Fruit fly (Drosophila melanogaster) whole organism, wandering third instar larva: ENCODE data around the gene egh.

ENCODE experiments used
- Abd-B ChIP-seq: fragments of >200 bp; optimal IDR thresholded peaks from 2 replicates; lab custom pipeline; 2017; ENCODE audit warnings: missing biosample characterization, missing genetic modification characterization
- CG32264 ChIP-seq: fragments of 200-800 bp; sonication (Bioruptor generic); optimal IDR thresholded peaks from 2 replicates; lab custom pipeline; 2016; ENCODE audit warnings: missing biosample characterization, missing genetic modification characterization
- CG9705 ChIP-seq: fragments of 200-800 bp; sonication (Bioruptor generic); optimal IDR thresholded peaks from 2 replicates; lab custom pipeline; 2018; ENCODE audit warnings: missing biosample characterization, mild to moderate bottlenecking, missing genetic modification characterization
- CrebA ChIP-seq: fragments of 200-800 bp; sonication (Bioruptor generic); optimal IDR thresholded peaks from 2 replicates; lab custom pipeline; 2016; ENCODE audit warnings: missing biosample characterization, mild to moderate bottlenecking, missing genetic modification characterization, borderline replicate concordance
- Dfd ChIP-seq: fragments of >200 bp; optimal IDR thresholded peaks from 2 replicates; lab custom pipeline; 2017; ENCODE audit warnings: missing biosample characterization, missing genetic modification characterization
- Dif ChIP-seq: fragments of 200-275, 200-300 bp; sonication (Bioruptor generic); optimal IDR thresholded peaks from 2 replicates; lab custom pipeline; 2018; ENCODE audit warnings: missing biosample characterization, missing genetic modification characterization; ENCODE audit not compliant: partially characterized antibody
- GATAd ChIP-seq: sonication (Bioruptor generic); optimal IDR thresholded peaks from 2 replicates; lab custom pipeline; 2016; ENCODE audit warnings: missing biosample characterization, missing genetic modification characterization
- HLH106 ChIP-seq: fragments of 200-800 bp; optimal IDR thresholded peaks from 3 replicates; lab custom pipeline; 2019; ENCODE audit warnings: missing biosample characterization, mild to moderate bottlenecking, missing genetic modification characterization, moderate library complexity
- Hnf4 ChIP-seq: fragments of 200-800 bp; sonication (Bioruptor generic); optimal IDR thresholded peaks from 2 replicates; lab custom pipeline; 2016; ENCODE audit warnings: missing biosample characterization, mild to moderate bottlenecking, missing genetic modification characterization
- Hr78 ChIP-seq: fragments of >200 bp; optimal IDR thresholded peaks from 2 replicates; lab custom pipeline; 2017; ENCODE audit warnings: missing biosample characterization, missing genetic modification characterization
- Hr83 ChIP-seq: fragments of 200-300 bp; sonication (Bioruptor generic); optimal IDR thresholded peaks from 2 replicates; lab custom pipeline; 2016; ENCODE audit warnings: missing biosample characterization, mild to moderate bottlenecking, missing genetic modification characterization, moderate library complexity; ENCODE audit not compliant: poor library complexity, severe bottlenecking
- Jra ChIP-seq: sonication (Bioruptor generic); optimal IDR thresholded peaks from 2 replicates; lab custom pipeline; 2016; ENCODE audit warnings: missing biosample characterization, missing genetic modification characterization
- Mio ChIP-seq: sonication (Bioruptor generic); optimal IDR thresholded peaks from 2 replicates; lab custom pipeline; 2016; ENCODE audit warnings: missing biosample characterization, missing genetic modification characterization
- Myc ChIP-seq: fragments of >200 bp; optimal IDR thresholded peaks from 2 replicates; lab custom pipeline; 2017
- N ChIP-seq: fragments of >200 bp; optimal IDR thresholded peaks from 2 replicates; lab custom pipeline; 2018; ENCODE audit warnings: missing biosample characterization, missing external identifiers, missing genetic modification characterization
- OdsH ChIP-seq: fragments of 200-800 bp; sonication (Bioruptor generic); optimal IDR thresholded peaks from 2 replicates; lab custom pipeline; 2016; ENCODE audit warnings: missing biosample characterization, mild to moderate bottlenecking, missing genetic modification characterization
- Rel ChIP-seq, 2 experiments: fragments of 200-800 bp; sonication (Bioruptor generic) in 1 of 2; optimal IDR thresholded peaks; 2 replicates in 1 of 2; 3 replicates in 1 of 2; lab custom pipeline; 2016 to 2019; ENCODE audit warnings: mild to moderate bottlenecking in 2 of 2, missing biosample characterization in 2 of 2, missing genetic modification characterization in 2 of 2, moderate library complexity in 1 of 2
- Sp1 ChIP-seq: fragments of 200-800 bp; sonication (Bioruptor generic); optimal IDR thresholded peaks from 3 replicates; lab custom pipeline; 2019; ENCODE audit warnings: missing biosample characterization, mild to moderate bottlenecking, missing genetic modification characterization, moderate library complexity
- Vsx2 ChIP-seq: fragments of 200-300, 225-300 bp; sonication (Bioruptor generic); optimal IDR thresholded peaks from 2 replicates; lab custom pipeline; 2018; ENCODE audit warnings: missing biosample characterization, missing genetic modification characterization; ENCODE audit not compliant: partially characterized antibody
- br ChIP-seq: fragments of 200-800 bp; sonication (Bioruptor generic); optimal IDR thresholded peaks from 2 replicates; lab custom pipeline; 2016; ENCODE audit warnings: missing biosample characterization, missing genetic modification characterization
- brk ChIP-seq: fragments of 200-800 bp; sonication (Bioruptor generic); optimal IDR thresholded peaks from 2 replicates; lab custom pipeline; 2016; ENCODE audit warnings: missing biosample characterization, mild to moderate bottlenecking, missing genetic modification characterization
- dl ChIP-seq, 2 experiments: fragments of 175-275, 200-275 bp in 1 of 2; fragments of 200-275 bp in 1 of 2; sonication (Bioruptor generic); optimal IDR thresholded peaks; lab custom pipeline; 2018; ENCODE audit warnings: mild to moderate bottlenecking in 2 of 2, missing biosample characterization in 2 of 2, missing genetic modification characterization in 2 of 2, moderate library complexity in 2 of 2; ENCODE audit not compliant: partially characterized antibody in 2 of 2, insufficient read depth in 1 of 2
- dmrt93B ChIP-seq: fragments of 200-800 bp; sonication (Bioruptor generic); optimal IDR thresholded peaks from 2 replicates; lab custom pipeline; 2018; ENCODE audit warnings: missing biosample characterization, mild to moderate bottlenecking, missing genetic modification characterization
- dsf ChIP-seq: sonication (Bioruptor generic); optimal IDR thresholded peaks from 2 replicates; lab custom pipeline; 2016; ENCODE audit warnings: missing biosample characterization, missing genetic modification characterization, borderline replicate concordance
- ey ChIP-seq: fragments of 200-800 bp; sonication (Bioruptor generic); optimal IDR thresholded peaks from 2 replicates; lab custom pipeline; 2016; ENCODE audit warnings: missing biosample characterization, missing genetic modification characterization
- foxo ChIP-seq, 2 experiments: fragments of 200-800 bp; sonication (Bioruptor generic); optimal IDR thresholded peaks; 2 replicates in 1 of 2; 3 replicates in 1 of 2; lab custom pipeline; 2016 to 2017; ENCODE audit warnings: missing biosample characterization in 2 of 2, missing genetic modification characterization in 2 of 2
- fru ChIP-seq: fragments of 200-800 bp; sonication (Bioruptor generic); optimal IDR thresholded peaks from 3 replicates; lab custom pipeline; 2016; ENCODE audit warnings: missing biosample characterization, mild to moderate bottlenecking, missing genetic modification characterization
- h ChIP-seq: fragments of 200-800 bp; sonication (Bioruptor generic); optimal IDR thresholded peaks from 3 replicates; lab custom pipeline; 2016; ENCODE audit warnings: missing biosample characterization, mild to moderate bottlenecking, missing genetic modification characterization
- jim ChIP-seq: fragments of 175-275, 200-325 bp; sonication (Bioruptor generic); optimal IDR thresholded peaks from 2 replicates; lab custom pipeline; 2016; ENCODE audit warnings: missing biosample characterization, mild to moderate bottlenecking, missing genetic modification characterization
- lola ChIP-seq: fragments of >200 bp; optimal IDR thresholded peaks from 2 replicates; lab custom pipeline; 2017; ENCODE audit warnings: missing biosample characterization, missing genetic modification characterization
- pan ChIP-seq: fragments of >200 bp; optimal IDR thresholded peaks from 2 replicates; lab custom pipeline; 2017
- psq ChIP-seq: fragments of 200-800 bp; sonication (Bioruptor generic); optimal IDR thresholded peaks from 3 replicates; lab custom pipeline; 2017; ENCODE audit warnings: missing biosample characterization, mild to moderate bottlenecking, missing genetic modification characterization, moderate library complexity
- rgr ChIP-seq: fragments of 200-800 bp; sonication (Bioruptor generic); optimal IDR thresholded peaks from 3 replicates; lab custom pipeline; 2016; ENCODE audit warnings: missing biosample characterization, mild to moderate bottlenecking, missing genetic modification characterization
- sage ChIP-seq: fragments of 200-800 bp; sonication (Bioruptor generic); optimal IDR thresholded peaks from 2 replicates; lab custom pipeline; 2016; ENCODE audit warnings: missing biosample characterization, mild to moderate bottlenecking, missing genetic modification characterization
- sv ChIP-seq: fragments of 200-800 bp; sonication (Bioruptor generic); optimal IDR thresholded peaks from 3 replicates; lab custom pipeline; 2016; ENCODE audit warnings: missing biosample characterization, missing genetic modification characterization
- tai ChIP-seq: sonication (Bioruptor generic); optimal IDR thresholded peaks from 2 replicates; lab custom pipeline; 2016; ENCODE audit warnings: missing biosample characterization, missing genetic modification characterization
- usp ChIP-seq: fragments of >200 bp; optimal IDR thresholded peaks from 2 replicates; lab custom pipeline; 2017; ENCODE audit warnings: missing biosample characterization, missing genetic modification characterization
- woc ChIP-seq: sonication (Bioruptor generic); optimal IDR thresholded peaks from 2 replicates; lab custom pipeline; 2016; ENCODE audit warnings: missing biosample characterization, mild to moderate bottlenecking, missing genetic modification characterization

Gene egh

dm6 chrX:2625009-2625408, 36.7 kb downstream of the egh start:
- TF ChIP-seq CrebA: no peak
- TF ChIP-seq br (GFP tag; lab: Kevin White, UChicago): no peak
- TF ChIP-seq Hr78 (GFP tag; lab: Kevin White, UChicago): no peak
- no peak for TF ChIP-seq dmrt93B
- no peak for TF ChIP-seq GATAd (GFP tag; lab: Kevin White, UChicago)
- no peak for TF ChIP-seq Hr83 (GFP tag; lab: Kevin White, UChicago)
- no peak for TF ChIP-seq Mio (GFP tag; lab: Kevin White, UChicago)
- no peak for TF ChIP-seq brk
- TF ChIP-seq Dfd: no peak
- TF ChIP-seq usp (GFP tag; lab: Kevin White, UChicago): no peak
- no peak for TF ChIP-seq rgr (GFP tag; lab: Kevin White, UChicago)
- no peak for TF ChIP-seq Abd-B (GFP tag; lab: Kevin White, UChicago)
- TF ChIP-seq Myc (lab: Kevin White, UChicago): no peak
- TF ChIP-seq ey (GFP tag; lab: Kevin White, UChicago): no peak
- no peak for TF ChIP-seq sage (GFP tag; lab: Kevin White, UChicago)
- no peak for TF ChIP-seq CG32264 (GFP tag; lab: Kevin White, UChicago)
- TF ChIP-seq, all 38 proteins: peak for 0

dm6 chrX:2633847-2634776, 45.8 kb downstream of the egh start, which contains the start of gene sgg:
sgg (plus strand) TSS chrX:2633952.
- TF ChIP-seq sage (GFP tag; lab: Kevin White, UChicago): no peak
- TF ChIP-seq Rel (GFP tag; optimal IDR thresholded peaks at IDR 0.05; lab: Kevin White, UChicago): no peak
- TF ChIP-seq Rel (tag; optimal IDR thresholded peaks at IDR 0.05; lab: Kevin White, UChicago): peak; percentile 30
- peak; percentile 64 for TF ChIP-seq psq (GFP tag; lab: Kevin White, UChicago)
- TF ChIP-seq Hr78 (GFP tag; lab: Kevin White, UChicago): no peak
- TF ChIP-seq dmrt93B: no peak
- no peak for TF ChIP-seq fru (GFP tag; lab: Kevin White, UChicago)
- peak; percentile 22 for TF ChIP-seq Hr83 (GFP tag; lab: Kevin White, UChicago)
- no peak for TF ChIP-seq brk
- TF ChIP-seq N (GFP tag; lab: Kevin White, UChicago): peak; percentile 74
- no peak for TF ChIP-seq br (GFP tag; lab: Kevin White, UChicago)
- TF ChIP-seq h (GFP tag; lab: Kevin White, UChicago): peak; percentile 66
- TF ChIP-seq Mio (GFP tag; lab: Kevin White, UChicago): no peak
- TF ChIP-seq Dif (GFP tag; lab: Kevin White, UChicago): no peak
- TF ChIP-seq, all 38 proteins: peak for 5

- no peak for TF ChIP-seq Abd-B (GFP tag; lab: Kevin White, UChicago)
- no peak for TF ChIP-seq brk
- TF ChIP-seq tai (GFP tag; lab: Kevin White, UChicago): no peak
- no peak for TF ChIP-seq HLH106 (tag; lab: Kevin White, UChicago)
- peak; percentile 6 for TF ChIP-seq br (GFP tag; lab: Kevin White, UChicago)
- TF ChIP-seq foxo (GFP tag; optimal IDR thresholded peaks at IDR 0.05; lab: Kevin White, UChicago): peak in 1 of 2 experiments; percentile 27
- TF ChIP-seq Dif (GFP tag; lab: Kevin White, UChicago): no peak
- TF ChIP-seq N (GFP tag; lab: Kevin White, UChicago): no peak
- TF ChIP-seq ey (GFP tag; lab: Kevin White, UChicago): peak; percentile 15
- TF ChIP-seq dmrt93B: no peak
- TF ChIP-seq Rel (GFP tag; optimal IDR thresholded peaks at IDR 0.05; lab: Kevin White, UChicago): no peak
- TF ChIP-seq Rel (tag; optimal IDR thresholded peaks at IDR 0.05; lab: Kevin White, UChicago): no peak
- TF ChIP-seq Jra (GFP tag; lab: Kevin White, UChicago): no peak
- peak; percentile 34 for TF ChIP-seq rgr (GFP tag; lab: Kevin White, UChicago)
- no peak for TF ChIP-seq Mio (GFP tag; lab: Kevin White, UChicago)
- TF ChIP-seq Hnf4 (GFP tag; lab: Kevin White, UChicago): no peak
- TF ChIP-seq Myc (lab: Kevin White, UChicago): no peak
- no peak for TF ChIP-seq Vsx2
- no peak for TF ChIP-seq jim (GFP tag; lab: Kevin White, UChicago)
- TF ChIP-seq CG9705: no peak
- TF ChIP-seq Hr83 (GFP tag; lab: Kevin White, UChicago): no peak
- no peak for TF ChIP-seq sv (GFP tag; lab: Kevin White, UChicago)
- no peak for TF ChIP-seq dsf (GFP tag; lab: Kevin White, UChicago)
- TF ChIP-seq psq (GFP tag; lab: Kevin White, UChicago): no peak
- no peak for TF ChIP-seq sage (GFP tag; lab: Kevin White, UChicago)
- no peak for TF ChIP-seq OdsH (GFP tag; lab: Kevin White, UChicago)
- no peak for TF ChIP-seq lola
- no peak for TF ChIP-seq Hr78 (GFP tag; lab: Kevin White, UChicago)
- no peak for TF ChIP-seq fru (GFP tag; lab: Kevin White, UChicago)
- TF ChIP-seq Dfd: no peak
- no peak for TF ChIP-seq GATAd (GFP tag; lab: Kevin White, UChicago)
- peak; percentile 17 for TF ChIP-seq woc
- no peak for TF ChIP-seq Sp1 (GFP tag; lab: Kevin White, UChicago)
- TF ChIP-seq pan: no peak
- no peak for TF ChIP-seq dl (GFP tag; optimal IDR thresholded peaks at IDR 0.05; lab: Kevin White, UChicago; ENCODE audit: insufficient read depth in 1 of 2, partially characterized antibody in 2 of 2)
- TF ChIP-seq h (GFP tag; lab: Kevin White, UChicago): no peak
Observed at dm6 chrX:2635075-2635643, 46.9 kb downstream of the egh start.
